Worm (Caenorhabditis elegans) whole organism, early embryonic: ENCODE data around the gene wrn-1.

Source experiments
- B0310.2 ChIP-seq: sonication (generic microtip); optimal IDR thresholded peaks from 2 replicates; lab custom pipeline; 2016; ENCODE audit warnings: mild to moderate bottlenecking, missing genetic modification characterization, missing compliant biosample characterization
- F13C5.2 ChIP-seq: sonication (generic microtip); optimal IDR thresholded peaks from 2 replicates; lab custom pipeline; 2017; ENCODE audit warnings: mild to moderate bottlenecking, missing genetic modification characterization, inconsistent platforms, missing compliant biosample characterization
- ama-1 ChIP-seq: fragments of 150-350 bp; optimal IDR thresholded peaks from 2 replicates; lab custom pipeline; 2014
- ceh-13 ChIP-seq: fragments of 200-800 bp; sonication (Bioruptor generic); optimal IDR thresholded peaks from 2 replicates; lab custom pipeline; 2018; ENCODE audit warnings: mild to moderate bottlenecking, missing genetic modification characterization, missing compliant biosample characterization
- ets-7 ChIP-seq: sonication (generic microtip); optimal IDR thresholded peaks from 2 replicates; lab custom pipeline; 2016; ENCODE audit warnings: missing genotype, missing genetic modification characterization, missing compliant biosample characterization
- flt-1 ChIP-seq: fragments of 200-800 bp; sonication (Bioruptor generic); IDR thresholded peaks from 2 replicates; pipeline ENCODE4 v1.3.6; 2022; ENCODE audit warnings: missing genetic modification characterization, missing compliant biosample characterization
- hmbx-1 ChIP-seq: sonication (generic microtip); optimal IDR thresholded peaks from 2 replicates; lab custom pipeline; 2016; ENCODE audit warnings: mild to moderate bottlenecking, missing genetic modification characterization, missing compliant biosample characterization
- hmg-4 ChIP-seq: fragments of 200-800 bp; sonication (Bioruptor generic); optimal IDR thresholded peaks from 2 replicates; lab custom pipeline; 2018; ENCODE audit warnings: mild to moderate bottlenecking, missing genetic modification characterization, missing compliant biosample characterization
- hnd-1 ChIP-seq: sonication (generic microtip); optimal IDR thresholded peaks from 2 replicates; lab custom pipeline; 2016; ENCODE audit warnings: missing genetic modification characterization, missing compliant biosample characterization
- pes-1 ChIP-seq: fragments of 200-800 bp; sonication (Bioruptor generic); IDR thresholded peaks from 2 replicates; pipeline ENCODE4 v1.3.6; 2022; ENCODE audit warnings: missing genetic modification reagents, missing genetic modification characterization, missing compliant biosample characterization
- sea-1 ChIP-seq: fragments of 200-800 bp; sonication (Bioruptor generic); conservative IDR thresholded peaks from 2 replicates; pipeline ENCODE4 v1.3.6; 2022; ENCODE audit warnings: missing genetic modification characterization, missing compliant biosample characterization
- tbx-37 ChIP-seq: fragments of 200-800 bp; sonication (Bioruptor generic); conservative IDR thresholded peaks from 2 replicates; pipeline ENCODE4 v1.3.6; 2022; ENCODE audit warnings: missing genetic modification reagents, missing genetic modification characterization, missing compliant biosample characterization

- TF ChIP-seq ama-1 (no peak), flt-1 (GFP tag; lab: Robert Waterston, UW) (no peak), pes-1 (GFP tag; lab: Robert Waterston, UW) (no peak), F13C5.2 (tag; lab: Kevin White, UChicago) (peak; percentile 5), hnd-1 (tag; lab: Kevin White, UChicago) (no peak), tbx-37 (GFP tag; lab: Robert Waterston, UW) (no peak), hmbx-1 (tag; lab: Kevin White, UChicago) (no peak), hmg-4 (GFP tag; lab: Kevin White, UChicago) (no peak), ceh-13 (GFP tag; lab: Kevin White, UChicago) (no peak), B0310.2 (tag; lab: Kevin White, UChicago) (no peak), sea-1 (no peak), ets-7 (tag; lab: Kevin White, UChicago) (no peak)
These were observed 18.8 kb upstream of the wrn-1 start, which contains the start of gene utp-20 for ce11 chrII:6535957-6536424.
